Worm (Caenorhabditis elegans): Measurements from ENCODE around the gene C33F10.12.
A peak's percentile ranks its signal among the peaks of the same experiment; 100 is the strongest.
"Not testable (repeated sequence)": the region's sequence is repeated elsewhere in the genome, so short reads cannot be mapped to it uniquely, and the experiment has no call there.

Gene C33F10.12

ce11 chrII:4851594-4852106, 14.1 kb upstream of the C33F10.12 start, which contains the start of gene dnj-9 (continued):
- TF ChIP-seq zip-2 (tag; optimal IDR thresholded peaks at IDR 0.05) (peak; percentile 64), hlh-30 (tag; optimal IDR thresholded peaks at IDR 0.05; ENCODE audit: insufficient read depth) (peak; percentile 88), ces-1 (GFP tag; optimal IDR thresholded peaks at IDR 0.05) (peak; percentile 52), spr-3 (GFP tag; optimal IDR thresholded peaks at IDR 0.05) (peak; percentile 92), mdl-1 (tag; optimal IDR thresholded peaks at IDR 0.05) (peak in 1 of 2 experiments; percentile 51), egl-27 (tag; optimal IDR thresholded peaks at IDR 0.05) (no peak), lin-1 (GFP tag; IDR thresholded peaks at IDR 0.05) (peak; percentile 89), nhr-6 (tag; optimal IDR thresholded peaks at IDR 0.05) (peak; percentile 93), duxl-1 (tag; optimal IDR thresholded peaks at IDR 0.05; ENCODE audit: poor library complexity) (peak; percentile 92), snpc-1.2 (GFP tag; IDR thresholded peaks at IDR 0.05) (peak; percentile 73; the same call in 1 of the 2 replicates), daf-19 (GFP tag; conservative IDR thresholded peaks at IDR 0.05) (peak; percentile 45; the same call in 1 of the 2 replicates), dmd-6 (GFP tag; IDR thresholded peaks at IDR 0.05) (peak; percentile 94), nhr-77 (tag; optimal IDR thresholded peaks at IDR 0.05) (peak; percentile 93), attf-4 (tag; optimal IDR thresholded peaks at IDR 0.05) (no peak), T20F7.1 (GFP tag; optimal IDR thresholded peaks at IDR 0.05) (peak; percentile 88), hmg-1.1 (GFP tag; IDR thresholded peaks at IDR 0.05) (peak; percentile 92), aly-2 (tag; optimal IDR thresholded peaks at IDR 0.05) (no peak), nhr-11 (tag; optimal IDR thresholded peaks at IDR 0.05) (peak; percentile 84), gei-8 (GFP tag; optimal IDR thresholded peaks at IDR 0.05) (no peak), tag-97 (GFP tag; IDR thresholded peaks at IDR 0.05) (no peak), tra-1 (GFP tag; IDR thresholded peaks at IDR 0.05) (peak; percentile 86; the same call in 1 of the 2 replicates), F26F4.8 (GFP tag; conservative IDR thresholded peaks at IDR 0.05) (no peak)

- no peak for TF ChIP-seq vab-7 (GFP tag; IDR thresholded peaks at IDR 0.05)
- TF ChIP-seq hlh-30 (tag; optimal IDR thresholded peaks at IDR 0.05; ENCODE audit: insufficient read depth), result no peak
- TF ChIP-seq gei-8 (GFP tag; optimal IDR thresholded peaks at IDR 0.05), result no peak
- no peak for TF ChIP-seq lin-13 (GFP tag; optimal IDR thresholded peaks at IDR 0.05)
- TF ChIP-seq dmd-6 (GFP tag; IDR thresholded peaks at IDR 0.05), result no peak
- TF ChIP-seq pha-4 (GFP tag; IDR thresholded peaks at IDR 0.05), result no peak
- TF ChIP-seq pha-4 (tag; optimal IDR thresholded peaks at IDR 0.05), result no peak
- no peak for TF ChIP-seq mxl-2 (GFP tag; conservative IDR thresholded peaks at IDR 0.05)
- no peak for TF ChIP-seq hif-1 (tag; optimal IDR thresholded peaks at IDR 0.05)
- no peak for TF ChIP-seq F10B5.3 (tag; optimal IDR thresholded peaks at IDR 0.05)
- TF ChIP-seq rbr-2 (tag; optimal IDR thresholded peaks at IDR 0.05), result no peak
- TF ChIP-seq dve-1 (tag; optimal IDR thresholded peaks at IDR 0.05; ENCODE audit: insufficient read depth), result no peak
- TF ChIP-seq unc-39 (tag; optimal IDR thresholded peaks at IDR 0.05), result no peak
- no peak for TF ChIP-seq T26A8.4 (GFP tag; IDR thresholded peaks at IDR 0.05)
Measured at ce11 chrII:4849885-4850284, 12.3 kb upstream of the C33F10.12 start, which contains the start of gene T23B7.3. Gene T23B7.3 (plus strand): TSS chrII:4850185.

ce11 chrII:4842143-4842658, 4.6 kb upstream of the C33F10.12 start, which contains the start of the genes T23B7.2 and nspd-4:
Gene T23B7.2 (minus strand): TSS chrII:4842243.
Gene nspd-4 (plus strand): TSS chrII:4842608.
- TF ChIP-seq hif-1 (tag; optimal IDR thresholded peaks at IDR 0.05); snpc-1.2 (GFP tag; IDR thresholded peaks at IDR 0.05); ZK546.5 (tag; optimal IDR thresholded peaks at IDR 0.05): not testable (repeated sequence)

- TF ChIP-seq zag-1 (tag; optimal IDR thresholded peaks at IDR 0.05) (no peak), unc-39 (tag; optimal IDR thresholded peaks at IDR 0.05) (no peak), Y48G9A.11 (GFP tag; IDR thresholded peaks at IDR 0.05) (no peak), T26A8.4 (GFP tag; IDR thresholded peaks at IDR 0.05) (no peak), mdt-29 (GFP tag; IDR thresholded peaks at IDR 0.05) (no peak), ceh-28 (tag; optimal IDR thresholded peaks at IDR 0.05) (no peak), F10B5.3 (tag; optimal IDR thresholded peaks at IDR 0.05) (no peak), egl-43 (GFP tag; IDR thresholded peaks at IDR 0.05) (no peak), nhr-10 (tag; optimal IDR thresholded peaks at IDR 0.05) (no peak), lin-29 (GFP tag; IDR thresholded peaks at IDR 0.05) (no peak), nhr-11 (tag; optimal IDR thresholded peaks at IDR 0.05) (no peak), hmg-1.1 (GFP tag; IDR thresholded peaks at IDR 0.05) (no peak), Y105C5A.15 (GFP tag; IDR thresholded peaks at IDR 0.05) (no peak), dmd-9 (GFP tag; IDR thresholded peaks at IDR 0.05) (no peak)
Measured at ce11 chrII:4834761-4835160, 2.8 kb downstream of the C33F10.12 start, which contains the start of the genes C33F10.11 and C33F10.1. Gene C33F10.11 (minus strand): TSS chrII:4834861. Gene C33F10.1 (plus strand): TSS chrII:4835023.
